Worm (Caenorhabditis elegans) whole organism, mixed stage, embryonic: ENCODE data around the gene B0432.1.
A peak's percentile ranks its signal among the peaks of the same experiment; 100 is the strongest.

ENCODE experiments used
- M03D4.4 ChIP-seq: sonication (generic microtip); optimal IDR thresholded peaks from 2 replicates; lab custom pipeline; 2017; ENCODE audit warnings: mild to moderate bottlenecking, missing genetic modification characterization, missing compliant biosample characterization
- bed-3 ChIP-seq: fragments of 200-800 bp; sonication (Bioruptor generic); optimal IDR thresholded peaks from 3 replicates; lab custom pipeline; 2018; ENCODE audit warnings: mild to moderate bottlenecking, missing genetic modification characterization, moderate library complexity, missing compliant biosample characterization
- blmp-1 ChIP-seq: fragments of 150-350 bp; optimal IDR thresholded peaks from 2 replicates; lab custom pipeline; 2014; ENCODE audit warnings: missing biosample characterization, missing genetic modification characterization
- ceh-39 ChIP-seq: fragments of 150-350 bp; optimal IDR thresholded peaks from 2 replicates; lab custom pipeline; 2014; ENCODE audit warnings: missing biosample characterization, missing genetic modification characterization
- ceh-43 ChIP-seq: fragments of 200-800 bp; sonication (Bioruptor generic); optimal IDR thresholded peaks from 2 replicates; lab custom pipeline; 2018; ENCODE audit warnings: mild to moderate bottlenecking, missing genetic modification characterization, moderate library complexity, missing compliant biosample characterization
- ceh-83 ChIP-seq: fragments of 200-800 bp; sonication (Bioruptor generic); optimal IDR thresholded peaks from 2 replicates; lab custom pipeline; 2018; ENCODE audit warnings: mild to moderate bottlenecking, missing genetic modification characterization, missing compliant biosample characterization
- ces-1 ChIP-seq: fragments of 150-350 bp; optimal IDR thresholded peaks from 2 replicates; lab custom pipeline; 2014; ENCODE audit warnings: missing biosample characterization, missing genetic modification reagents, missing genetic modification characterization
- drap-1 ChIP-seq: fragments of 200-800 bp; sonication (Bioruptor generic); optimal IDR thresholded peaks from 3 replicates; lab custom pipeline; 2018; ENCODE audit warnings: mild to moderate bottlenecking, missing genetic modification characterization, missing compliant biosample characterization
- elt-1 ChIP-seq: sonication (generic microtip); optimal IDR thresholded peaks from 2 replicates; lab custom pipeline; 2017; ENCODE audit warnings: missing genetic modification characterization, mild to moderate bottlenecking, missing compliant biosample characterization, antibody characterized with exemption, moderate library complexity, borderline replicate concordance; ENCODE audit not compliant: insufficient read depth
- hlh-1 ChIP-seq: fragments of 150-350 bp; optimal IDR thresholded peaks from 2 replicates; lab custom pipeline; 2014; ENCODE audit warnings: missing biosample characterization, missing genetic modification reagents, missing genetic modification characterization
- lin-13 ChIP-seq: fragments of 150-350 bp; optimal IDR thresholded peaks from 2 replicates; lab custom pipeline; 2014; ENCODE audit warnings: missing biosample characterization, missing genetic modification characterization
- mep-1 ChIP-seq: fragments of 150-350 bp; optimal IDR thresholded peaks from 2 replicates; lab custom pipeline; 2017; ENCODE audit warnings: missing biosample characterization, missing genetic modification reagents, missing genetic modification characterization, inconsistent platforms
- mls-2 ChIP-seq: sonication (generic microtip); optimal IDR thresholded peaks from 2 replicates; lab custom pipeline; 2016; ENCODE audit warnings: mild to moderate bottlenecking, missing genetic modification characterization, moderate library complexity, missing compliant biosample characterization
- nhr-12 ChIP-seq: fragments of 150-350 bp; optimal IDR thresholded peaks from 2 replicates; lab custom pipeline; 2014; ENCODE audit warnings: missing biosample characterization, missing genetic modification characterization
- nhr-2 ChIP-seq: fragments of 150-350 bp; optimal IDR thresholded peaks from 2 replicates; lab custom pipeline; 2014; ENCODE audit warnings: missing biosample characterization, missing genetic modification characterization
- nhr-237 ChIP-seq: fragments of 150-350 bp; optimal IDR thresholded peaks from 2 replicates; lab custom pipeline; 2014; ENCODE audit warnings: missing biosample characterization, missing genetic modification characterization
- nhr-28 ChIP-seq: fragments of 150-350 bp; optimal IDR thresholded peaks from 2 replicates; lab custom pipeline; 2014; ENCODE audit warnings: missing biosample characterization, missing genetic modification characterization
- pha-4 ChIP-seq: fragments of 150-350 bp; optimal IDR thresholded peaks from 2 replicates; lab custom pipeline; 2018; ENCODE audit warnings: missing biosample characterization, missing genetic modification reagents, missing genetic modification characterization
- sem-2 ChIP-seq: fragments of 200-800 bp; sonication (Bioruptor generic); optimal IDR thresholded peaks from 2 replicates; lab custom pipeline; 2018; ENCODE audit warnings: mild to moderate bottlenecking, missing genetic modification characterization, missing compliant biosample characterization
- sptf-1 ChIP-seq: sonication (generic microtip); optimal IDR thresholded peaks from 2 replicates; lab custom pipeline; 2017; ENCODE audit warnings: mild to moderate bottlenecking, missing genetic modification characterization, moderate library complexity, missing compliant biosample characterization
- tbx-8 ChIP-seq: fragments of 200-800 bp; sonication (Bioruptor generic); optimal IDR thresholded peaks from 2 replicates; lab custom pipeline; 2018; ENCODE audit warnings: mild to moderate bottlenecking, missing genetic modification characterization, moderate library complexity, missing compliant biosample characterization
- unc-120 ChIP-seq: sonication (generic microtip); optimal IDR thresholded peaks from 2 replicates; lab custom pipeline; 2017; ENCODE audit warnings: missing genetic modification characterization, missing compliant biosample characterization; ENCODE audit not compliant: poor library complexity, severe bottlenecking
- unc-39 ChIP-seq: fragments of 150-350 bp; optimal IDR thresholded peaks from 2 replicates; lab custom pipeline; 2014; ENCODE audit warnings: missing biosample characterization, missing genetic modification characterization
- unc-62 ChIP-seq: fragments of 150-350 bp; optimal IDR thresholded peaks from 2 replicates; lab custom pipeline; 2014; ENCODE audit warnings: missing biosample characterization, missing genetic modification reagents, missing genetic modification characterization
- zip-8 ChIP-seq: fragments of 150-350 bp; optimal IDR thresholded peaks from 2 replicates; lab custom pipeline; 2014; ENCODE audit warnings: missing biosample characterization, missing genetic modification characterization
- ztf-11 ChIP-seq: fragments of 150-350 bp; optimal IDR thresholded peaks from 2 replicates; lab custom pipeline; 2014; ENCODE audit warnings: missing biosample characterization, missing genetic modification characterization

Gene B0432.1

DNA sequence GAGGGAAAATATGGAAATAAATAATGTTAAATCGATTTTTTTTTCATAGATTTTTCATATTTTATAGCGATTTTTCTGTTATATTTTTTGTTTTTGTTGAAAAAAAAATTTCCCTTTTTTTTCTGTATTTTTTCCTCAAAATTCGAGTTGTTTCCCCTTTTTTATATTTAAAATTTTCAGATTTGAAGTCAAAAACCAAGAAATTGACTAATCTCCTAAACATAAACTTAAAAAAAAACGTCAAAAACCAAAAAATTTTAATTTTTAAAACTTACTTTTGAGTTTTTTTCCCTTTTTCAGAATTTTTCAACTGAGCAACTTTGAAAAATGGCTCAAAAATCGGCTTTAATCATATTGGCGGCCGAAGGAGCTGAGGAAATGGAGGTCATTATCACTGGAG is 6.9 kb upstream of the B0432.1 start, which contains the start of gene djr-1.1:
djr-1.1 (plus strand) TSS at position 301 of the 400 bp plus-strand sequence.
- TF ChIP-seq sem-2 (GFP tag; lab: Kevin White, UChicago) (no peak), hlh-1 (tag; lab: Kevin White, UChicago) (no peak), zip-8 (tag; lab: Kevin White, UChicago) (no peak), pha-4 (tag; lab: Kevin White, UChicago) (no peak), nhr-28 (tag; lab: Kevin White, UChicago) (no peak), tbx-8 (GFP tag; lab: Kevin White, UChicago) (no peak), ceh-83 (GFP tag; lab: Kevin White, UChicago) (no peak), drap-1 (no peak), nhr-2 (tag; lab: Kevin White, UChicago) (no peak), unc-39 (tag; lab: Kevin White, UChicago) (no peak), ceh-43 (GFP tag; lab: Kevin White, UChicago) (no peak), elt-1 (no peak), M03D4.4 (tag; lab: Kevin White, UChicago) (no peak), mep-1 (tag; lab: Kevin White, UChicago) (no peak), unc-62 (GFP tag; lab: Kevin White, UChicago) (no peak), ceh-39 (tag; lab: Kevin White, UChicago) (no peak), nhr-237 (tag; lab: Kevin White, UChicago) (no peak), unc-120 (tag; lab: Kevin White, UChicago) (no peak), bed-3 (GFP tag; lab: Kevin White, UChicago) (no peak), lin-13 (tag; lab: Kevin White, UChicago) (no peak)

- TF ChIP-seq mls-2 (no peak), ces-1 (GFP tag; lab: Kevin White, UChicago) (no peak), unc-120 (tag; lab: Kevin White, UChicago) (no peak), unc-39 (tag; lab: Kevin White, UChicago) (no peak), ztf-11 (tag; lab: Kevin White, UChicago) (no peak), sptf-1 (tag; lab: Kevin White, UChicago) (no peak), nhr-12 (tag; lab: Kevin White, UChicago) (no peak), M03D4.4 (tag; lab: Kevin White, UChicago) (no peak), ceh-43 (GFP tag; lab: Kevin White, UChicago) (no peak), nhr-237 (tag; lab: Kevin White, UChicago) (no peak), lin-13 (tag; lab: Kevin White, UChicago) (no peak), ceh-39 (tag; lab: Kevin White, UChicago) (no peak), blmp-1 (tag; lab: Kevin White, UChicago) (no peak), hlh-1 (tag; lab: Kevin White, UChicago) (no peak), nhr-2 (tag; lab: Kevin White, UChicago) (no peak)
- TF ChIP-seq, all 35 proteins: peak for 0
Measured at ce11 chrII:294606-295005, 2.6 kb upstream of the B0432.1 start, which contains the start of gene B0432.11. B0432.11 (minus strand) TSS chrII:294706.

ce11 chrII:299684-300083 is 2.5 kb downstream of the B0432.1 start, which contains the start of gene K01A2.6:
K01A2.6 (plus strand) TSS chrII:299984.
- TF ChIP-seq lin-13 (tag; lab: Kevin White, UChicago) (no peak), ceh-39 (tag; lab: Kevin White, UChicago) (no peak)

ce11 chrII:300977-301772 is 4.0 kb downstream of the B0432.1 start, which contains the start of gene K01A2.5:
K01A2.5 (plus strand) TSS chrII:301273.
- TF ChIP-seq unc-120 (tag; lab: Kevin White, UChicago), result no peak
- TF ChIP-seq blmp-1 (tag; lab: Kevin White, UChicago), result peak; percentile 95
- TF ChIP-seq unc-62 (GFP tag; lab: Kevin White, UChicago), result peak; percentile 40

ce11 chrII:303927-304711 is 6.9 kb downstream of the B0432.1 start:
- no peak for TF ChIP-seq mls-2
